Worm (Caenorhabditis elegans): Measurements from ENCODE around the gene C16A11.3.

- no peak for TF ChIP-seq ets-4 (tag; optimal IDR thresholded peaks at IDR 0.05)
- TF ChIP-seq rnt-1 (tag; optimal IDR thresholded peaks at IDR 0.05), result no peak
- TF ChIP-seq unc-3 (GFP tag; conservative IDR thresholded peaks at IDR 0.05), result no peak
- TF ChIP-seq unc-3 (tag; optimal IDR thresholded peaks at IDR 0.05), result no peak
- no peak for TF ChIP-seq pat-9 (tag; optimal IDR thresholded peaks at IDR 0.05)
- no peak for TF ChIP-seq ceh-9 (tag; optimal IDR thresholded peaks at IDR 0.05)
Observed at ce11 chrII:4226598-4227096, 2.7 kb upstream of the C16A11.3 start, which contains the start of gene C16A11.4.
